Worm (Caenorhabditis elegans) whole organism, young adult: ENCODE data around the gene btb-20.

Source experiments
- C06A6.2 ChIP-seq: fragments of 200-800 bp; sonication (Bioruptor generic); conservative IDR thresholded peaks from 2 replicates; pipeline ENCODE4 v1.3.6; 2022; ENCODE audit warnings: missing genetic modification characterization, missing compliant biosample characterization
- D2030.7 ChIP-seq: fragments of 200-800 bp; sonication (Bioruptor generic); IDR thresholded peaks from 2 replicates; pipeline ENCODE4 v1.3.6; 2022; ENCODE audit warnings: missing genetic modification reagents, missing genetic modification characterization, missing compliant biosample characterization
- F33H1.4 ChIP-seq: fragments of 200-800 bp; sonication (Bioruptor generic); IDR thresholded peaks from 2 replicates; pipeline ENCODE4 v1.3.6; 2022; ENCODE audit warnings: missing genetic modification reagents, missing genetic modification characterization, missing compliant biosample characterization
- F39B2.1 ChIP-seq: fragments of 200-800 bp; sonication (Bioruptor generic); IDR thresholded peaks from 2 replicates; pipeline ENCODE4 v1.3.6; 2022; ENCODE audit warnings: missing genetic modification reagents, missing genetic modification characterization, missing compliant biosample characterization
- K11D2.4 ChIP-seq: fragments of 200-800 bp; sonication (Bioruptor generic); IDR thresholded peaks from 2 replicates; pipeline ENCODE4 v1.3.6; 2022; ENCODE audit warnings: missing genetic modification reagents, missing genetic modification characterization, missing compliant biosample characterization
- T07F8.4 ChIP-seq: sonication (generic microtip); optimal IDR thresholded peaks from 2 replicates; lab custom pipeline; 2016; ENCODE audit warnings: mild to moderate bottlenecking, missing genetic modification characterization, moderate library complexity, missing compliant biosample characterization
- T26A5.8 ChIP-seq: sonication (generic microtip); optimal IDR thresholded peaks from 2 replicates; lab custom pipeline; 2016; ENCODE audit warnings: missing genetic modification characterization, missing compliant biosample characterization
- Y53G8AR.9 ChIP-seq: fragments of 200-800 bp; sonication (Bioruptor generic); conservative IDR thresholded peaks from 2 replicates; pipeline ENCODE4 v1.3.6; 2022; ENCODE audit warnings: missing genetic modification reagents, missing genetic modification characterization, missing compliant biosample characterization
- Y56A3A.18 ChIP-seq: fragments of 200-800 bp; sonication (Bioruptor generic); IDR thresholded peaks from 2 replicates; pipeline ENCODE4 v1.3.6; 2022; ENCODE audit warnings: missing genetic modification reagents, missing genetic modification characterization, missing compliant biosample characterization
- Y67H2A.10 ChIP-seq: fragments of 200-800 bp; sonication (Bioruptor generic); conservative IDR thresholded peaks from 2 replicates; pipeline ENCODE4 v1.3.6; 2022; ENCODE audit warnings: missing genetic modification reagents, missing genetic modification characterization, missing compliant biosample characterization
- Y79H2A.3 ChIP-seq: fragments of 200-800 bp; sonication (Bioruptor generic); conservative IDR thresholded peaks from 2 replicates; pipeline ENCODE4 v1.3.6; 2022; ENCODE audit warnings: missing genetic modification reagents, missing genetic modification characterization, missing compliant biosample characterization
- aptf-2 ChIP-seq: fragments of 200-800 bp; sonication (Bioruptor generic); conservative IDR thresholded peaks from 2 replicates; pipeline ENCODE4 v1.3.6; 2022; ENCODE audit warnings: missing genetic modification reagents, missing genetic modification characterization, missing compliant biosample characterization
- athp-1 ChIP-seq: sonication (generic microtip); optimal IDR thresholded peaks from 2 replicates; lab custom pipeline; 2017; ENCODE audit warnings: mild to moderate bottlenecking, missing genetic modification characterization, missing compliant biosample characterization
- attf-5 ChIP-seq: fragments of 200-800 bp; sonication (Bioruptor generic); optimal IDR thresholded peaks from 2 replicates; lab custom pipeline; 2018; ENCODE audit warnings: mild to moderate bottlenecking, missing genetic modification characterization, missing compliant biosample characterization
- attf-6 ChIP-seq: fragments of 200-800 bp; sonication (Bioruptor generic); IDR thresholded peaks from 2 replicates; pipeline ENCODE4 v1.3.6; 2022; ENCODE audit warnings: missing genetic modification reagents, missing genetic modification characterization, missing compliant biosample characterization
- cebp-1 ChIP-seq, 2 experiments: fragments of 200-800 bp in 1 of 2; sonication (Bioruptor generic) in 1 of 2; sonication (generic microtip) in 1 of 2; IDR thresholded peaks in 1 of 2; optimal IDR thresholded peaks in 1 of 2; 2 replicates each; pipeline versions ENCODE4 v1.3.6 to Lab custom; 2017 to 2022; ENCODE audit warnings: missing compliant biosample characterization in 2 of 2, missing genetic modification characterization in 2 of 2, mild to moderate bottlenecking in 1 of 2, missing genetic modification reagents in 1 of 2, moderate library complexity in 1 of 2
- ceh-100 ChIP-seq: fragments of 200-800 bp; sonication (Bioruptor generic); IDR thresholded peaks from 2 replicates; pipeline ENCODE4 v1.3.6; 2022; ENCODE audit warnings: missing genetic modification reagents, missing genetic modification characterization, missing compliant biosample characterization
- ceh-79 ChIP-seq: sonication (generic microtip); optimal IDR thresholded peaks from 2 replicates; lab custom pipeline; 2017; ENCODE audit warnings: mild to moderate bottlenecking, missing genetic modification characterization, missing compliant biosample characterization
- ceh-91 ChIP-seq: fragments of 200-800 bp; sonication (Bioruptor generic); IDR thresholded peaks from 2 replicates; pipeline ENCODE4 v1.3.6; 2022; ENCODE audit warnings: missing genetic modification reagents, missing genetic modification characterization, missing compliant biosample characterization
- dox-1 ChIP-seq: fragments of 200-800 bp; sonication (Bioruptor generic); IDR thresholded peaks from 2 replicates; pipeline ENCODE4 v1.3.6; 2022; ENCODE audit warnings: missing genetic modification reagents, missing genetic modification characterization, missing compliant biosample characterization
- dpl-1 ChIP-seq: fragments of 150-350 bp; optimal IDR thresholded peaks from 2 replicates; lab custom pipeline; 2014; ENCODE audit warnings: missing biosample characterization, missing genetic modification reagents, missing genetic modification characterization
- efl-1 ChIP-seq: fragments of 150-350 bp; optimal IDR thresholded peaks from 2 replicates; lab custom pipeline; 2014; ENCODE audit warnings: missing biosample characterization, missing genetic modification reagents, missing genetic modification characterization
- egl-18 ChIP-seq: fragments of 200-800 bp; sonication (Bioruptor generic); IDR thresholded peaks from 2 replicates; pipeline ENCODE4 v1.3.6; 2022; ENCODE audit warnings: missing genetic modification reagents, missing genetic modification characterization, missing compliant biosample characterization
- egrh-3 ChIP-seq: fragments of 200-800 bp; sonication (Bioruptor generic); IDR thresholded peaks from 2 replicates; pipeline ENCODE4 v1.3.6; 2022; ENCODE audit warnings: missing genetic modification reagents, missing genetic modification characterization, missing compliant biosample characterization
- ets-4 ChIP-seq: fragments of 200-800 bp; sonication (Bioruptor generic); optimal IDR thresholded peaks from 2 replicates; lab custom pipeline; 2018; ENCODE audit warnings: mild to moderate bottlenecking, missing genetic modification characterization, missing compliant biosample characterization
- gei-17 ChIP-seq: fragments of 200-800 bp; sonication (Bioruptor generic); optimal IDR thresholded peaks from 2 replicates; lab custom pipeline; 2018; ENCODE audit warnings: mild to moderate bottlenecking, missing genetic modification characterization, missing compliant biosample characterization
- him-1 ChIP-seq: sonication (generic microtip); optimal IDR thresholded peaks from 2 replicates; lab custom pipeline; 2016; ENCODE audit warnings: missing genotype, missing genetic modification reagents, missing genetic modification characterization, missing compliant biosample characterization
- hmg-1.2 ChIP-seq: fragments of 200-800 bp; sonication (Bioruptor generic); IDR thresholded peaks from 2 replicates; pipeline ENCODE4 v1.3.6; 2022; ENCODE audit warnings: missing genetic modification reagents, missing genetic modification characterization, missing compliant biosample characterization
- hmg-20 ChIP-seq: fragments of 200-800 bp; sonication (Bioruptor generic); IDR thresholded peaks from 2 replicates; pipeline ENCODE4 v1.3.6; 2022; ENCODE audit warnings: missing genetic modification reagents, missing genetic modification characterization, missing compliant biosample characterization
- hrde-1 ChIP-seq: sonication (generic microtip); optimal IDR thresholded peaks from 2 replicates; lab custom pipeline; 2016; ENCODE audit warnings: missing genetic modification characterization, mild to moderate bottlenecking, missing compliant biosample characterization, moderate library complexity, missing genotype, missing genetic modification reagents, borderline replicate concordance
- lsl-1 ChIP-seq: fragments of 200-800 bp; sonication (Bioruptor generic); optimal IDR thresholded peaks from 2 replicates; lab custom pipeline; 2018; ENCODE audit warnings: mild to moderate bottlenecking, missing genetic modification characterization, moderate library complexity, missing compliant biosample characterization
- madf-6 ChIP-seq: fragments of 200-800 bp; sonication (Bioruptor generic); IDR thresholded peaks from 2 replicates; pipeline ENCODE4 v1.3.6; 2022; ENCODE audit warnings: missing genetic modification reagents, missing genetic modification characterization, missing compliant biosample characterization
- madf-8 ChIP-seq: fragments of 200-800 bp; sonication (Bioruptor generic); conservative IDR thresholded peaks from 2 replicates; pipeline ENCODE4 v1.3.6; 2022; ENCODE audit warnings: missing genetic modification reagents, missing genetic modification characterization, missing compliant biosample characterization
- mcd-1 ChIP-seq: fragments of 200-800 bp; sonication (Bioruptor generic); IDR thresholded peaks from 2 replicates; pipeline ENCODE4 v1.3.6; 2022; ENCODE audit warnings: missing genetic modification reagents, missing genetic modification characterization, missing compliant biosample characterization
- nhr-90 ChIP-seq: sonication (generic microtip); optimal IDR thresholded peaks from 2 replicates; lab custom pipeline; 2016; ENCODE audit warnings: missing genotype, mild to moderate bottlenecking, missing genetic modification characterization, missing compliant biosample characterization
- pbrm-1 ChIP-seq: fragments of 200-800 bp; sonication (Bioruptor generic); IDR thresholded peaks from 2 replicates; pipeline ENCODE4 v1.3.6; 2022; ENCODE audit warnings: missing genetic modification reagents, missing genetic modification characterization, missing compliant biosample characterization
- rcor-1 ChIP-seq: fragments of 200-800 bp; sonication (Bioruptor generic); IDR thresholded peaks from 2 replicates; pipeline ENCODE4 v1.3.6; 2022; ENCODE audit warnings: missing genetic modification reagents, missing genetic modification characterization, missing compliant biosample characterization
- sea-2 ChIP-seq: fragments of 200-800 bp; sonication (Bioruptor generic); IDR thresholded peaks from 2 replicates; pipeline ENCODE4 v1.3.6; 2022; ENCODE audit warnings: missing genetic modification characterization, missing compliant biosample characterization
- tlf-1 ChIP-seq: fragments of 200-800 bp; sonication (Bioruptor generic); optimal IDR thresholded peaks from 2 replicates; lab custom pipeline; 2018; ENCODE audit warnings: mild to moderate bottlenecking, missing genetic modification characterization, missing compliant biosample characterization
- unc-130 ChIP-seq: sonication (generic microtip); optimal IDR thresholded peaks from 2 replicates; lab custom pipeline; 2016; ENCODE audit warnings: missing genetic modification reagents, missing genetic modification characterization, missing compliant biosample characterization
- xnd-1 ChIP-seq: sonication (generic microtip); optimal IDR thresholded peaks from 2 replicates; lab custom pipeline; 2016; ENCODE audit warnings: missing genotype, missing genetic modification reagents, missing genetic modification characterization, missing compliant biosample characterization
- ztf-18 ChIP-seq: sonication (generic microtip); optimal IDR thresholded peaks from 2 replicates; lab custom pipeline; 2016; ENCODE audit warnings: missing genotype, mild to moderate bottlenecking, missing genetic modification characterization, missing compliant biosample characterization
- ztf-22 ChIP-seq: fragments of 200-800 bp; sonication (Bioruptor generic); optimal IDR thresholded peaks from 2 replicates; lab custom pipeline; 2018; ENCODE audit warnings: mild to moderate bottlenecking, missing genetic modification characterization, moderate library complexity, missing compliant biosample characterization
- ztf-28 ChIP-seq: fragments of 200-800 bp; sonication (Bioruptor generic); IDR thresholded peaks from 2 replicates; pipeline ENCODE4 v1.3.6; 2022; ENCODE audit warnings: missing genetic modification reagents, missing genetic modification characterization, missing compliant biosample characterization

The btb-20 gene

ce11 chrII:14563766-14564370 lies 40.5 kb upstream of the btb-20 start:
- TF ChIP-seq ceh-91 (GFP tag; lab: Robert Waterston, UW) = peak; percentile 40; the same call in 1 of the 2 replicates
- peak; percentile 43; the same call in 1 of the 2 replicates for TF ChIP-seq D2030.7 (GFP tag; lab: Robert Waterston, UW)
- TF ChIP-seq ztf-28 (GFP tag; lab: Robert Waterston, UW) = 0 out of 2 replicates have a peak, but pooled peaks have one; percentile 36
- TF ChIP-seq egrh-3 = peak; percentile 53; the same call in 1 of the 2 replicates
- peak; percentile 38; the same call in 1 of the 2 replicates for TF ChIP-seq F33H1.4 (GFP tag; lab: Robert Waterston, UW)
- peak; percentile 78 for TF ChIP-seq lsl-1 (GFP tag; lab: Kevin White, UChicago)
- TF ChIP-seq xnd-1 = peak; percentile 79
- TF ChIP-seq dox-1 = peak; percentile 70
- 0 out of 2 replicates have a peak, but pooled peaks have one; percentile 35 for TF ChIP-seq mcd-1 (GFP tag; lab: Robert Waterston, UW)
- peak; percentile 97 for TF ChIP-seq hmg-1.2 (GFP tag; lab: Robert Waterston, UW)
- peak; percentile 80 for TF ChIP-seq madf-8 (GFP tag; lab: Robert Waterston, UW)
- TF ChIP-seq madf-6 (GFP tag; lab: Robert Waterston, UW) = peak; percentile 70
- TF ChIP-seq, all 124 proteins: peak for 12; not testable (repeated sequence) for 112

- TF ChIP-seq Y56A3A.18 = peak; percentile 99
- peak; percentile 85 for TF ChIP-seq hrde-1 (tag; lab: Kevin White, UChicago)
- peak; percentile 80 for TF ChIP-seq ztf-22 (GFP tag; lab: Kevin White, UChicago)
- peak; percentile 100 for TF ChIP-seq Y79H2A.3 (GFP tag; lab: Robert Waterston, UW)
- peak; percentile 99 for TF ChIP-seq pbrm-1 (GFP tag; lab: Robert Waterston, UW)
- TF ChIP-seq T07F8.4 (tag; lab: Kevin White, UChicago) = peak; percentile 48
- TF ChIP-seq Y53G8AR.9 (GFP tag; lab: Robert Waterston, UW) = peak; percentile 99
- TF ChIP-seq xnd-1 = peak; percentile 86
- TF ChIP-seq unc-130 (GFP tag; lab: Kevin White, UChicago) = peak; percentile 97
- TF ChIP-seq attf-6 (GFP tag; lab: Robert Waterston, UW) = peak; percentile 92
- TF ChIP-seq sea-2 (GFP tag; lab: Robert Waterston, UW) = peak; percentile 98
- TF ChIP-seq gei-17 (GFP tag; lab: Kevin White, UChicago) = peak; percentile 66
- peak; percentile 99 for TF ChIP-seq attf-5 (GFP tag; lab: Kevin White, UChicago)
- peak; percentile 99 for TF ChIP-seq rcor-1
- peak; percentile 97 for TF ChIP-seq egl-18 (GFP tag; lab: Robert Waterston, UW)
- peak; percentile 64 for TF ChIP-seq nhr-90 (tag; lab: Kevin White, UChicago)
- TF ChIP-seq mcd-1 (GFP tag; lab: Robert Waterston, UW) = peak; percentile 99
- peak; percentile 95 for TF ChIP-seq F39B2.1 (GFP tag; lab: Robert Waterston, UW)
- TF ChIP-seq egrh-3 = peak; percentile 90
- peak; percentile 95 for TF ChIP-seq hmg-20
- peak; percentile 99 for TF ChIP-seq Y67H2A.10 (GFP tag; lab: Robert Waterston, UW)
- peak; percentile 65 for TF ChIP-seq efl-1 (GFP tag; lab: Kevin White, UChicago)
- peak; percentile 46 for TF ChIP-seq dpl-1 (GFP tag; lab: Kevin White, UChicago)
- TF ChIP-seq ztf-18 = peak; percentile 82
- TF ChIP-seq ceh-79 = peak; percentile 61
- TF ChIP-seq athp-1 (tag; lab: Kevin White, UChicago) = peak; percentile 97
- peak; percentile 100 for TF ChIP-seq dox-1
- peak; percentile 96 for TF ChIP-seq ceh-100 (GFP tag; lab: Robert Waterston, UW)
- TF ChIP-seq aptf-2 (GFP tag; lab: Robert Waterston, UW) = peak; percentile 99
- peak; percentile 10 for TF ChIP-seq ets-4 (GFP tag; lab: Kevin White, UChicago)
- peak; percentile 99 for TF ChIP-seq K11D2.4 (GFP tag; lab: Robert Waterston, UW)
- TF ChIP-seq him-1 (tag; lab: Kevin White, UChicago) = peak; percentile 84
- peak; percentile 97 for TF ChIP-seq cebp-1 (GFP tag; IDR thresholded peaks at IDR 0.05; lab: Robert Waterston, UW)
- TF ChIP-seq cebp-1 (tag; optimal IDR thresholded peaks at IDR 0.05; lab: Kevin White, UChicago) = peak; percentile 94
- TF ChIP-seq tlf-1 (GFP tag; lab: Kevin White, UChicago) = peak; percentile 98
- peak; percentile 7 for TF ChIP-seq T26A5.8 (tag; lab: Kevin White, UChicago)
- peak; percentile 98 for TF ChIP-seq C06A6.2 (GFP tag; lab: Robert Waterston, UW)
Observed at ce11 chrII:14561549-14562115, 38.3 kb upstream of the btb-20 start, which contains the start of gene mog-4. mog-4 (minus strand) TSS chrII:14561599.
